Fruit fly (Drosophila melanogaster): Measurements from ENCODE around the gene Taf4.

Gene Taf4

DNA sequence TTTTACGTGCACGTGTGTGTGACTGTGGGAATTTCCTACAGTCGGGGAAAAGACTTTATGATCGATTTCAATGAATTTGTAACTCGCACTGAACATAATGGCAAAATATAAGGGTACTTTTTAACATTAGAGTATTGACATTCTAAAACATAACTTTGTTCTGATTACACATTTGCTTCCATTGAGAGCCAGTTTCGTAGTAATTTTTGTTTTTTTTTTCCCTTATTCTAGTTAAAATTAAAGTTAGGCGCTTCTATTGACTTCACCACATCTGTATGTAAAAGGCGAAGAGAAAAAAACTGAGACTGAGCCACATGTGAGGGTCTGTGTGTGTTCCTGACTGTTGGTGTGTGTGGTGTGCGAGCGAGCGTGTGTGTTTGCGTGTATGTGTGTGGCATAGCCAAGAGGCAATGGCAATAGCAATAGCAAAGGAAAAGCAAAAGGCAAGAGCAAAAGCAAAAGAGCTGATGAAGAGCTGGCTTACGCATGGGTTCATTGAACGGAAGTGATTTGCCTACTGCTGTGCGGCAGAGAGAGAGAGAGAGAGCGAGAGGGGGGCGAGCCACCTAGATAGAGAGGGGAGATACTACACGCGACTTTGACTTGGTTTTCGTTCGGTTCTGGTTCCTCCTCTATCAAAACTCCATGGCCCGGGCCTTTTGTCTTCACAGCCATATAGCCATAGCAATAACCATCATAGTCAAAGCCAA is 49.0 kb downstream of the Taf4 start (continued):
- peak; percentile 45 for TF ChIP-seq Dad (GFP tag; optimal IDR thresholded peaks at IDR 0.05)
- TF ChIP-seq maf-S (GFP tag; optimal IDR thresholded peaks at IDR 0.05) = peak; percentile 31
- peak; percentile 48 for TF ChIP-seq CG18476 (GFP tag; optimal IDR thresholded peaks at IDR 0.05)
- peak; percentile 41 for TF ChIP-seq MTF-1 (GFP tag; optimal IDR thresholded peaks at IDR 0.05; ENCODE audit: borderline replicate concordance)
- peak; percentile 52 for TF ChIP-seq pnt (GFP tag; optimal IDR thresholded peaks at IDR 0.05)
- no peak for TF ChIP-seq C15 (GFP tag; IDR thresholded peaks at IDR 0.05)
- peak; percentile 57 for TF ChIP-seq org-1 (GFP tag; optimal IDR thresholded peaks at IDR 0.05)
- TF ChIP-seq Gsc (GFP tag; IDR thresholded peaks at IDR 0.05) = no peak
- TF ChIP-seq Camta (GFP tag; optimal IDR thresholded peaks at IDR 0.05) = peak; percentile 59
- no peak for TF ChIP-seq tup (GFP tag; optimal IDR thresholded peaks at IDR 0.05)
- peak; percentile 19 for TF ChIP-seq CG12769 (tag; optimal IDR thresholded peaks at IDR 0.05)
- peak; percentile 83 for TF ChIP-seq dysf (GFP tag; IDR thresholded peaks at IDR 0.05)
- TF ChIP-seq Sox100B (GFP tag; optimal IDR thresholded peaks at IDR 0.05) = peak; percentile 74
- peak; percentile 70 for TF ChIP-seq CG9817 (tag; optimal IDR thresholded peaks at IDR 0.05)
- peak; percentile 82 for TF ChIP-seq CG15269 (tag; optimal IDR thresholded peaks at IDR 0.05)
- TF ChIP-seq NK7.1 (GFP tag; optimal IDR thresholded peaks at IDR 0.05) = no peak
- peak; percentile 74 for TF ChIP-seq HLH54F (GFP tag; optimal IDR thresholded peaks at IDR 0.05)
- TF ChIP-seq CG42726 (GFP tag; IDR thresholded peaks at IDR 0.05; ENCODE audit: partially characterized antibody) = no peak
- no peak for TF ChIP-seq ash1 (GFP tag; optimal IDR thresholded peaks at IDR 0.05)
- TF ChIP-seq CG10462 (GFP tag; optimal IDR thresholded peaks at IDR 0.05) = peak; percentile 7
- no peak for TF ChIP-seq CG7745 (tag; optimal IDR thresholded peaks at IDR 0.05)
- no peak for TF ChIP-seq bigmax (GFP tag; optimal IDR thresholded peaks at IDR 0.05)
- peak in 1 of 2 experiments; percentile 92 for TF ChIP-seq eve (GFP tag; optimal IDR thresholded peaks at IDR 0.05)
- TF ChIP-seq CG10209 (GFP tag; optimal IDR thresholded peaks at IDR 0.05) = peak; percentile 82
- TF ChIP-seq CG13894 (tag; optimal IDR thresholded peaks at IDR 0.05) = peak; percentile 78
- TF ChIP-seq jumu (GFP tag; optimal IDR thresholded peaks at IDR 0.05) = peak; percentile 44
- peak; percentile 69 for TF ChIP-seq Drgx (GFP tag; IDR thresholded peaks at IDR 0.05)
- TF ChIP-seq CG1602 (GFP tag; optimal IDR thresholded peaks at IDR 0.05) = peak; percentile 45
- TF ChIP-seq Sox102F (GFP tag; optimal IDR thresholded peaks at IDR 0.05) = peak; percentile 72
- TF ChIP-seq kah (GFP tag; optimal IDR thresholded peaks at IDR 0.05) = peak; percentile 27
- peak; percentile 85 for TF ChIP-seq mam (GFP tag; optimal IDR thresholded peaks at IDR 0.05)
- TF ChIP-seq usp (GFP tag; optimal IDR thresholded peaks at IDR 0.05) = no peak
- no peak for TF ChIP-seq Ets97D (GFP tag; optimal IDR thresholded peaks at IDR 0.05)
- TF ChIP-seq zfh2 (GFP tag; optimal IDR thresholded peaks at IDR 0.05) = peak; percentile 77
- TF ChIP-seq tll (GFP tag; optimal IDR thresholded peaks at IDR 0.05) = no peak
- no peak for TF ChIP-seq CG2129 (GFP tag; IDR thresholded peaks at IDR 0.05; ENCODE audit: partially characterized antibody)
- peak; percentile 11 for TF ChIP-seq schlank (tag; optimal IDR thresholded peaks at IDR 0.05)
- peak; percentile 42 for TF ChIP-seq ATbp (GFP tag; optimal IDR thresholded peaks at IDR 0.05)
- no peak for TF ChIP-seq CG11085 (GFP tag; IDR thresholded peaks at IDR 0.05)
- TF ChIP-seq Oli (tag; optimal IDR thresholded peaks at IDR 0.05) = peak; percentile 78
- TF ChIP-seq CG1024 (GFP tag; IDR thresholded peaks at IDR 0.05) = no peak
- TF ChIP-seq Xrp1 (GFP tag; IDR thresholded peaks at IDR 0.05) = no peak; the same call in 1 of the 2 replicates
- peak; percentile 48 to 55 for TF ChIP-seq chif (GFP tag; optimal IDR thresholded peaks at IDR 0.05)
- peak; percentile 62; the same call in 2 of the 3 replicates for TF ChIP-seq Dbx (GFP tag; IDR thresholded peaks at IDR 0.05)
- peak; percentile 32 for TF ChIP-seq pum (GFP tag; optimal IDR thresholded peaks at IDR 0.05)
- peak; percentile 89 for TF ChIP-seq sqz (GFP tag; optimal IDR thresholded peaks at IDR 0.05)
- peak; percentile 16 for TF ChIP-seq B-H2 (GFP tag; optimal IDR thresholded peaks at IDR 0.05)
- TF ChIP-seq CG12659 (GFP tag; optimal IDR thresholded peaks at IDR 0.05) = peak; percentile 77
- peak; percentile 64 for TF ChIP-seq Xbp1 (GFP tag; optimal IDR thresholded peaks at IDR 0.05)

Data from whole organism, embryonic.